Fruit fly (Drosophila melanogaster) whole organism, embryonic: ENCODE results near the gene Prx1.

ENCODE experiments used
- Atf3 ChIP-seq: fragments of 200-800 bp; sonication (Bioruptor generic); optimal IDR thresholded peaks from 3 replicates; lab custom pipeline; 2016; ENCODE audit warnings: missing biosample characterization, missing genetic modification characterization
- Awh ChIP-seq: fragments of 200-800 bp; sonication (Bioruptor generic); IDR thresholded peaks from 2 replicates; pipeline ENCODE4, ENCODE4 v1.3.6; 2022; ENCODE audit warnings: missing biosample characterization, missing genetic modification characterization
- CG10431 ChIP-seq: fragments of 200-800 bp; sonication (Bioruptor generic); optimal IDR thresholded peaks from 3 replicates; lab custom pipeline; 2018; ENCODE audit warnings: missing biosample characterization, mild to moderate bottlenecking, missing genetic modification characterization
- CG11504 ChIP-seq: fragments of 200-800 bp; sonication (Bioruptor generic); optimal IDR thresholded peaks from 3 replicates; lab custom pipeline; 2019; ENCODE audit warnings: missing biosample characterization, mild to moderate bottlenecking, missing genetic modification characterization, moderate library complexity
- CG12299 ChIP-seq: fragments of 200-800 bp; sonication (Bioruptor generic); optimal IDR thresholded peaks from 2 replicates; lab custom pipeline; 2018; ENCODE audit warnings: missing biosample characterization, mild to moderate bottlenecking, missing genetic modification characterization
- CG1233 ChIP-seq: fragments of 200-800 bp; sonication (Bioruptor generic); optimal IDR thresholded peaks from 4 replicates; lab custom pipeline; 2018; ENCODE audit warnings: missing biosample characterization, mild to moderate bottlenecking, missing genetic modification characterization
- CG13894 ChIP-seq: fragments of 200-800 bp; sonication (Bioruptor generic); optimal IDR thresholded peaks from 3 replicates; lab custom pipeline; 2018; ENCODE audit warnings: missing biosample characterization, mild to moderate bottlenecking, missing genetic modification characterization, moderate library complexity
- CG14860 ChIP-seq: fragments of 200-800 bp; sonication (Bioruptor generic); IDR thresholded peaks from 3 replicates; pipeline ENCODE4 v1.3.6; 2022; ENCODE audit warnings: missing biosample characterization, missing genetic modification characterization; ENCODE audit not compliant: partially characterized antibody
- CG14965 ChIP-seq: fragments of 200-800 bp; sonication (Bioruptor generic); optimal IDR thresholded peaks from 2 replicates; lab custom pipeline; 2016; ENCODE audit warnings: missing biosample characterization, missing genetic modification characterization, borderline replicate concordance
- CG15601 ChIP-seq: fragments of 200-800 bp; sonication (Bioruptor generic); optimal IDR thresholded peaks from 3 replicates; lab custom pipeline; 2019; ENCODE audit warnings: missing biosample characterization, mild to moderate bottlenecking, missing genetic modification characterization, moderate library complexity
- CG16779 ChIP-seq: fragments of 200-800 bp; sonication (Bioruptor generic); IDR thresholded peaks from 2 replicates; pipeline ENCODE4 v1.3.6; 2022; ENCODE audit warnings: missing biosample characterization, missing genetic modification characterization
- CG17912 ChIP-seq: fragments of 200-800 bp; sonication (Bioruptor generic); optimal IDR thresholded peaks from 2 replicates; lab custom pipeline; 2018; ENCODE audit warnings: missing biosample characterization, mild to moderate bottlenecking, missing genetic modification characterization
- CG2678 ChIP-seq: fragments of 200-800 bp; sonication (Bioruptor generic); optimal IDR thresholded peaks from 3 replicates; lab custom pipeline; 2019; ENCODE audit warnings: missing biosample characterization, mild to moderate bottlenecking, missing genetic modification characterization, moderate library complexity
- CG30020 ChIP-seq: fragments of 200-800 bp; optimal IDR thresholded peaks from 2 replicates; lab custom pipeline; 2019; ENCODE audit warnings: missing biosample characterization, mild to moderate bottlenecking, missing genetic modification characterization, moderate library complexity
- CG31441 ChIP-seq: fragments of 200-800 bp; sonication (Bioruptor generic); IDR thresholded peaks from 2 replicates; pipeline ENCODE4 v1.3.6; 2022; ENCODE audit warnings: missing biosample characterization, missing genetic modification characterization
- CG4730 ChIP-seq: fragments of 200-800 bp; sonication (Bioruptor generic); IDR thresholded peaks from 2 replicates; pipeline ENCODE4 v1.3.6; 2022; ENCODE audit warnings: missing biosample characterization, missing genetic modification characterization
- CG5180 ChIP-seq: fragments of 200-800 bp; sonication (Bioruptor generic); optimal IDR thresholded peaks from 3 replicates; lab custom pipeline; 2017; ENCODE audit warnings: missing biosample characterization, missing genetic modification characterization, mild to moderate bottlenecking, moderate library complexity, missing genetic modification reagents
- CG7963 ChIP-seq: fragments of 200-800 bp; sonication (Bioruptor generic); IDR thresholded peaks from 3 replicates; pipeline ENCODE4 v1.3.6; 2022; ENCODE audit warnings: missing biosample characterization, missing genetic modification characterization; ENCODE audit not compliant: partially characterized antibody
- CG7987 ChIP-seq: fragments of 200-800 bp; sonication (Bioruptor generic); optimal IDR thresholded peaks from 2 replicates; lab custom pipeline; 2018; ENCODE audit warnings: missing biosample characterization, mild to moderate bottlenecking, missing genetic modification characterization, moderate library complexity
- CG8478 ChIP-seq: fragments of >200 bp; optimal IDR thresholded peaks from 2 replicates; lab custom pipeline; 2018
- CG8765 ChIP-seq: fragments of 200-800 bp; sonication (Bioruptor generic); IDR thresholded peaks from 2 replicates; pipeline ENCODE4 v1.3.6; 2022; ENCODE audit warnings: missing biosample characterization, missing genetic modification characterization
- CG9797 ChIP-seq: fragments of 200-800 bp; sonication (Bioruptor generic); optimal IDR thresholded peaks from 3 replicates; lab custom pipeline; 2018; ENCODE audit warnings: missing biosample characterization, mild to moderate bottlenecking, missing genetic modification characterization
- Chrac-16 ChIP-seq: fragments of 200-800 bp; sonication (Bioruptor generic); optimal IDR thresholded peaks from 3 replicates; lab custom pipeline; 2016; ENCODE audit warnings: missing biosample characterization, missing genetic modification characterization
- Deaf1 ChIP-seq: fragments of 200-800 bp; optimal IDR thresholded peaks from 3 replicates; lab custom pipeline; 2019; ENCODE audit warnings: missing biosample characterization, mild to moderate bottlenecking, missing genetic modification characterization, moderate library complexity
- Gsc ChIP-seq: fragments of 200-800 bp; sonication (Bioruptor generic); IDR thresholded peaks from 2 replicates; pipeline ENCODE4 v1.3.6; 2022; ENCODE audit warnings: missing biosample characterization, missing genetic modification characterization
- HLH3B ChIP-seq: fragments of 200-800 bp; sonication (Bioruptor generic); IDR thresholded peaks from 2 replicates; pipeline ENCODE4 v1.3.6; 2022; ENCODE audit warnings: missing biosample characterization, missing genetic modification characterization
- Hand ChIP-seq: fragments of 200-800 bp; sonication (Bioruptor generic); optimal IDR thresholded peaks from 2 replicates; lab custom pipeline; 2017; ENCODE audit warnings: mild to moderate bottlenecking, missing biosample characterization, missing genetic modification reagents, missing genetic modification characterization
- HmgD ChIP-seq: fragments of 200-800 bp; sonication (Bioruptor generic); optimal IDR thresholded peaks from 3 replicates; lab custom pipeline; 2016; ENCODE audit warnings: missing biosample characterization, missing genetic modification characterization
- Meics ChIP-seq: fragments of 200-800 bp; sonication (Bioruptor generic); optimal IDR thresholded peaks from 2 replicates; lab custom pipeline; 2017; ENCODE audit warnings: missing biosample characterization, mild to moderate bottlenecking, missing genetic modification characterization
- Nf-YA ChIP-seq: fragments of 200-800 bp; sonication (Bioruptor generic); IDR thresholded peaks from 2 replicates; pipeline ENCODE4 v1.3.6; 2022; ENCODE audit warnings: missing biosample characterization, missing genetic modification characterization
- PHDP ChIP-seq: fragments of 200-800 bp; sonication (Bioruptor generic); optimal IDR thresholded peaks from 3 replicates; lab custom pipeline; 2018; ENCODE audit warnings: missing biosample characterization, mild to moderate bottlenecking, missing genetic modification characterization, moderate library complexity
- Sry-δ ChIP-seq: fragments of 200-800 bp; sonication (Bioruptor generic); optimal IDR thresholded peaks from 2 replicates; lab custom pipeline; 2016; ENCODE audit warnings: missing biosample characterization, missing genetic modification characterization
- ac ChIP-seq: fragments of 200-800 bp; sonication (Bioruptor generic); optimal IDR thresholded peaks from 3 replicates; lab custom pipeline; 2017; ENCODE audit warnings: missing biosample characterization, mild to moderate bottlenecking, missing genetic modification characterization
- az2 ChIP-seq: fragments of 200-800 bp; sonication (Bioruptor generic); optimal IDR thresholded peaks from 3 replicates; lab custom pipeline; 2016; ENCODE audit warnings: missing biosample characterization, missing genetic modification characterization
- bowl ChIP-seq: fragments of 200-800 bp; sonication (Bioruptor generic); IDR thresholded peaks from 2 replicates; pipeline ENCODE4 v1.3.6; 2022; ENCODE audit warnings: missing biosample characterization, missing genetic modification characterization
- danr ChIP-seq: fragments of 200-800 bp; sonication (Bioruptor generic); IDR thresholded peaks from 2 replicates; pipeline ENCODE4 v1.3.6; 2022; ENCODE audit warnings: missing biosample characterization, missing genetic modification characterization
- dmrt11E ChIP-seq: fragments of 200-800 bp; sonication (Bioruptor generic); optimal IDR thresholded peaks from 3 replicates; lab custom pipeline; 2018; ENCODE audit warnings: missing biosample characterization, mild to moderate bottlenecking, missing genetic modification characterization, moderate library complexity
- esg ChIP-seq: fragments of 200-800 bp; sonication (Bioruptor generic); conservative IDR thresholded peaks from 2 replicates; pipeline ENCODE4 v1.3.6; 2022; ENCODE audit warnings: missing biosample characterization, missing genetic modification characterization
- ewg ChIP-seq: fragments of 200-800 bp; sonication (Bioruptor generic); optimal IDR thresholded peaks from 3 replicates; lab custom pipeline; 2017; ENCODE audit warnings: mild to moderate bottlenecking, missing biosample characterization, missing genetic modification reagents, missing genetic modification characterization
- ham ChIP-seq: fragments of 200-800 bp; sonication (Bioruptor generic); IDR thresholded peaks from 2 replicates; pipeline ENCODE4 v1.3.6; 2022; ENCODE audit warnings: missing biosample characterization, missing genetic modification characterization
- ind ChIP-seq: fragments of 200-800 bp; sonication (Bioruptor generic); optimal IDR thresholded peaks from 3 replicates; lab custom pipeline; 2016; ENCODE audit warnings: missing biosample characterization, missing genetic modification characterization
- klu ChIP-seq: fragments of 200-800 bp; sonication (Bioruptor generic); IDR thresholded peaks from 2 replicates; pipeline ENCODE4 v1.3.6; 2022; ENCODE audit warnings: missing biosample characterization, missing genetic modification characterization
- lbe ChIP-seq: fragments of 200-800 bp; sonication (Bioruptor generic); optimal IDR thresholded peaks from 2 replicates; lab custom pipeline; 2016; ENCODE audit warnings: missing biosample characterization, mild to moderate bottlenecking, missing genetic modification characterization
- luna ChIP-seq: fragments of 200-800 bp; sonication (Bioruptor generic); optimal IDR thresholded peaks from 2 replicates; lab custom pipeline; 2016; ENCODE audit warnings: missing biosample characterization, missing genetic modification characterization
- nerfin-2 ChIP-seq: fragments of 200-800 bp; sonication (Bioruptor generic); IDR thresholded peaks from 2 replicates; pipeline ENCODE4 v1.3.6; 2022; ENCODE audit warnings: missing biosample characterization, missing genetic modification characterization; ENCODE audit not compliant: partially characterized antibody
- pros ChIP-seq: fragments of 200-800 bp; sonication (Bioruptor generic); optimal IDR thresholded peaks from 3 replicates; lab custom pipeline; 2019; ENCODE audit warnings: missing biosample characterization, mild to moderate bottlenecking, missing genetic modification characterization, moderate library complexity
- run ChIP-seq: fragments of 200-800 bp; sonication (Bioruptor generic); optimal IDR thresholded peaks from 3 replicates; lab custom pipeline; 2018; ENCODE audit warnings: missing biosample characterization, mild to moderate bottlenecking, missing genetic modification characterization
- shn ChIP-seq: fragments of 200-800 bp; sonication (Bioruptor generic); optimal IDR thresholded peaks from 3 replicates; lab custom pipeline; 2016; ENCODE audit warnings: missing biosample characterization, missing genetic modification characterization
- tin ChIP-seq: fragments of 200-800 bp; sonication (Bioruptor generic); optimal IDR thresholded peaks from 3 replicates; lab custom pipeline; 2016; ENCODE audit warnings: missing biosample characterization, missing genetic modification characterization
- unc-4 ChIP-seq: fragments of 200-800 bp; sonication (Bioruptor generic); IDR thresholded peaks from 2 replicates; pipeline ENCODE4 v1.3.6; 2022; ENCODE audit warnings: missing biosample characterization, missing genetic modification characterization; ENCODE audit not compliant: partially characterized antibody

Gene Prx1

dm6 chr3L:15230178-15230856, 22.7 kb downstream of the Prx1 start (continued):
- TF ChIP-seq CG12299 (no peak), Nf-YA (no peak), CG16779 (GFP tag; lab: Robert Waterston, UW) (no peak), CG13894 (tag; lab: Kevin White, UChicago) (no peak), az2 (peak; percentile 43), ewg (GFP tag; lab: Kevin White, UChicago) (peak; percentile 21), lbe (GFP tag; lab: Kevin White, UChicago) (no peak), HmgD (GFP tag; lab: Kevin White, UChicago) (no peak), klu (GFP tag; lab: Robert Waterston, UW) (0 out of 2 replicates have a peak, but pooled peaks have one; percentile 9), CG7987 (GFP tag; lab: Kevin White, UChicago) (no peak), bowl (GFP tag; lab: Robert Waterston, UW) (no peak), Deaf1 (peak; percentile 1), ind (GFP tag; lab: Kevin White, UChicago) (peak; percentile 13), CG15601 (peak; percentile 55), CG1233 (GFP tag; lab: Kevin White, UChicago) (no peak), esg (GFP tag; lab: Robert Waterston, UW) (no peak), CG9797 (GFP tag; lab: Kevin White, UChicago) (no peak), luna (GFP tag; lab: Kevin White, UChicago) (no peak), CG14965 (no peak), CG8478 (lab: Kevin White, UChicago) (no peak), CG14860 (no peak), CG4730 (GFP tag; lab: Robert Waterston, UW) (no peak), CG5180 (GFP tag; lab: Kevin White, UChicago) (peak; percentile 24), dmrt11E (tag; lab: Kevin White, UChicago) (peak; percentile 73), Chrac-16 (GFP tag; lab: Kevin White, UChicago) (peak; percentile 58), pros (GFP tag; lab: Kevin White, UChicago) (no peak), Meics (GFP tag; lab: Kevin White, UChicago) (peak; percentile 38), CG8765 (GFP tag; lab: Robert Waterston, UW) (no peak), CG30020 (tag; lab: Kevin White, UChicago) (peak; percentile 6), Atf3 (GFP tag; lab: Kevin White, UChicago) (no peak), CG11504 (tag; lab: Kevin White, UChicago) (peak; percentile 67), Sry-δ (GFP tag; lab: Kevin White, UChicago) (peak; percentile 13), unc-4 (no peak), ham (no peak), HLH3B (GFP tag; lab: Robert Waterston, UW) (0 out of 2 replicates have a peak, but pooled peaks have one; percentile 16), Awh (GFP tag; lab: Robert Waterston, UW) (no peak), Hand (no peak), tin (peak; percentile 27), CG10431 (GFP tag; lab: Kevin White, UChicago) (no peak), CG2678 (tag; lab: Kevin White, UChicago) (peak; percentile 72), CG7963 (GFP tag; lab: Robert Waterston, UW) (no peak), nerfin-2 (GFP tag; lab: Robert Waterston, UW) (no peak), CG31441 (GFP tag; lab: Robert Waterston, UW) (peak; percentile 54), Gsc (GFP tag; lab: Robert Waterston, UW) (no peak), PHDP (tag; lab: Kevin White, UChicago) (peak; percentile 55), danr (GFP tag; lab: Robert Waterston, UW) (no peak), CG17912 (GFP tag; lab: Kevin White, UChicago) (no peak), run (tag; lab: Kevin White, UChicago) (no peak), ac (GFP tag; lab: Kevin White, UChicago) (no peak), shn (peak; percentile 77)
